Fruit fly (Drosophila melanogaster) whole organism, wandering third instar larva: ENCODE measurements around the gene Cdc50.

Experiments
- Abd-B ChIP-seq: fragments of >200 bp; optimal IDR thresholded peaks from 2 replicates; lab custom pipeline; 2017; ENCODE audit warnings: missing biosample characterization, missing genetic modification characterization
- CrebA ChIP-seq: fragments of 200-800 bp; sonication (Bioruptor generic); optimal IDR thresholded peaks from 2 replicates; lab custom pipeline; 2016; ENCODE audit warnings: missing biosample characterization, mild to moderate bottlenecking, missing genetic modification characterization, borderline replicate concordance
- Dfd ChIP-seq: fragments of >200 bp; optimal IDR thresholded peaks from 2 replicates; lab custom pipeline; 2017; ENCODE audit warnings: missing biosample characterization, missing genetic modification characterization
- Dif ChIP-seq: fragments of 200-275, 200-300 bp; sonication (Bioruptor generic); optimal IDR thresholded peaks from 2 replicates; lab custom pipeline; 2018; ENCODE audit warnings: missing biosample characterization, missing genetic modification characterization; ENCODE audit not compliant: partially characterized antibody
- GATAd ChIP-seq: sonication (Bioruptor generic); optimal IDR thresholded peaks from 2 replicates; lab custom pipeline; 2016; ENCODE audit warnings: missing biosample characterization, missing genetic modification characterization
- HLH106 ChIP-seq: fragments of 200-800 bp; optimal IDR thresholded peaks from 3 replicates; lab custom pipeline; 2019; ENCODE audit warnings: missing biosample characterization, mild to moderate bottlenecking, missing genetic modification characterization, moderate library complexity
- Hnf4 ChIP-seq: fragments of 200-800 bp; sonication (Bioruptor generic); optimal IDR thresholded peaks from 2 replicates; lab custom pipeline; 2016; ENCODE audit warnings: missing biosample characterization, mild to moderate bottlenecking, missing genetic modification characterization
- Hr83 ChIP-seq: fragments of 200-300 bp; sonication (Bioruptor generic); optimal IDR thresholded peaks from 2 replicates; lab custom pipeline; 2016; ENCODE audit warnings: missing biosample characterization, mild to moderate bottlenecking, missing genetic modification characterization, moderate library complexity; ENCODE audit not compliant: poor library complexity, severe bottlenecking
- Jra ChIP-seq: sonication (Bioruptor generic); optimal IDR thresholded peaks from 2 replicates; lab custom pipeline; 2016; ENCODE audit warnings: missing biosample characterization, missing genetic modification characterization
- Mio ChIP-seq: sonication (Bioruptor generic); optimal IDR thresholded peaks from 2 replicates; lab custom pipeline; 2016; ENCODE audit warnings: missing biosample characterization, missing genetic modification characterization
- OdsH ChIP-seq: fragments of 200-800 bp; sonication (Bioruptor generic); optimal IDR thresholded peaks from 2 replicates; lab custom pipeline; 2016; ENCODE audit warnings: missing biosample characterization, mild to moderate bottlenecking, missing genetic modification characterization
- Rel ChIP-seq, 2 experiments: fragments of 200-800 bp; sonication (Bioruptor generic) in 1 of 2; optimal IDR thresholded peaks; 2 replicates in 1 of 2; 3 replicates in 1 of 2; lab custom pipeline; 2016 to 2019; ENCODE audit warnings: mild to moderate bottlenecking in 2 of 2, missing biosample characterization in 2 of 2, missing genetic modification characterization in 2 of 2, moderate library complexity in 1 of 2
- Sp1 ChIP-seq: fragments of 200-800 bp; sonication (Bioruptor generic); optimal IDR thresholded peaks from 3 replicates; lab custom pipeline; 2019; ENCODE audit warnings: missing biosample characterization, mild to moderate bottlenecking, missing genetic modification characterization, moderate library complexity
- Vsx2 ChIP-seq: fragments of 200-300, 225-300 bp; sonication (Bioruptor generic); optimal IDR thresholded peaks from 2 replicates; lab custom pipeline; 2018; ENCODE audit warnings: missing biosample characterization, missing genetic modification characterization; ENCODE audit not compliant: partially characterized antibody
- br ChIP-seq: fragments of 200-800 bp; sonication (Bioruptor generic); optimal IDR thresholded peaks from 2 replicates; lab custom pipeline; 2016; ENCODE audit warnings: missing biosample characterization, missing genetic modification characterization
- brk ChIP-seq: fragments of 200-800 bp; sonication (Bioruptor generic); optimal IDR thresholded peaks from 2 replicates; lab custom pipeline; 2016; ENCODE audit warnings: missing biosample characterization, mild to moderate bottlenecking, missing genetic modification characterization
- dl ChIP-seq, 2 experiments: fragments of 175-275, 200-275 bp in 1 of 2; fragments of 200-275 bp in 1 of 2; sonication (Bioruptor generic); optimal IDR thresholded peaks; lab custom pipeline; 2018; ENCODE audit warnings: mild to moderate bottlenecking in 2 of 2, missing biosample characterization in 2 of 2, missing genetic modification characterization in 2 of 2, moderate library complexity in 2 of 2; ENCODE audit not compliant: partially characterized antibody in 2 of 2, insufficient read depth in 1 of 2
- dsf ChIP-seq: sonication (Bioruptor generic); optimal IDR thresholded peaks from 2 replicates; lab custom pipeline; 2016; ENCODE audit warnings: missing biosample characterization, missing genetic modification characterization, borderline replicate concordance
- foxo ChIP-seq, 2 experiments: fragments of 200-800 bp; sonication (Bioruptor generic); optimal IDR thresholded peaks; 2 replicates in 1 of 2; 3 replicates in 1 of 2; lab custom pipeline; 2016 to 2017; ENCODE audit warnings: missing biosample characterization in 2 of 2, missing genetic modification characterization in 2 of 2
- fru ChIP-seq: fragments of 200-800 bp; sonication (Bioruptor generic); optimal IDR thresholded peaks from 3 replicates; lab custom pipeline; 2016; ENCODE audit warnings: missing biosample characterization, mild to moderate bottlenecking, missing genetic modification characterization
- h ChIP-seq: fragments of 200-800 bp; sonication (Bioruptor generic); optimal IDR thresholded peaks from 3 replicates; lab custom pipeline; 2016; ENCODE audit warnings: missing biosample characterization, mild to moderate bottlenecking, missing genetic modification characterization
- jim ChIP-seq: fragments of 175-275, 200-325 bp; sonication (Bioruptor generic); optimal IDR thresholded peaks from 2 replicates; lab custom pipeline; 2016; ENCODE audit warnings: missing biosample characterization, mild to moderate bottlenecking, missing genetic modification characterization
- lola ChIP-seq: fragments of >200 bp; optimal IDR thresholded peaks from 2 replicates; lab custom pipeline; 2017; ENCODE audit warnings: missing biosample characterization, missing genetic modification characterization
- pan ChIP-seq: fragments of >200 bp; optimal IDR thresholded peaks from 2 replicates; lab custom pipeline; 2017
- psq ChIP-seq: fragments of 200-800 bp; sonication (Bioruptor generic); optimal IDR thresholded peaks from 3 replicates; lab custom pipeline; 2017; ENCODE audit warnings: missing biosample characterization, mild to moderate bottlenecking, missing genetic modification characterization, moderate library complexity
- sage ChIP-seq: fragments of 200-800 bp; sonication (Bioruptor generic); optimal IDR thresholded peaks from 2 replicates; lab custom pipeline; 2016; ENCODE audit warnings: missing biosample characterization, mild to moderate bottlenecking, missing genetic modification characterization
- sv ChIP-seq: fragments of 200-800 bp; sonication (Bioruptor generic); optimal IDR thresholded peaks from 3 replicates; lab custom pipeline; 2016; ENCODE audit warnings: missing biosample characterization, missing genetic modification characterization
- tai ChIP-seq: sonication (Bioruptor generic); optimal IDR thresholded peaks from 2 replicates; lab custom pipeline; 2016; ENCODE audit warnings: missing biosample characterization, missing genetic modification characterization
- woc ChIP-seq: sonication (Bioruptor generic); optimal IDR thresholded peaks from 2 replicates; lab custom pipeline; 2016; ENCODE audit warnings: missing biosample characterization, mild to moderate bottlenecking, missing genetic modification characterization

Gene Cdc50

DNA sequence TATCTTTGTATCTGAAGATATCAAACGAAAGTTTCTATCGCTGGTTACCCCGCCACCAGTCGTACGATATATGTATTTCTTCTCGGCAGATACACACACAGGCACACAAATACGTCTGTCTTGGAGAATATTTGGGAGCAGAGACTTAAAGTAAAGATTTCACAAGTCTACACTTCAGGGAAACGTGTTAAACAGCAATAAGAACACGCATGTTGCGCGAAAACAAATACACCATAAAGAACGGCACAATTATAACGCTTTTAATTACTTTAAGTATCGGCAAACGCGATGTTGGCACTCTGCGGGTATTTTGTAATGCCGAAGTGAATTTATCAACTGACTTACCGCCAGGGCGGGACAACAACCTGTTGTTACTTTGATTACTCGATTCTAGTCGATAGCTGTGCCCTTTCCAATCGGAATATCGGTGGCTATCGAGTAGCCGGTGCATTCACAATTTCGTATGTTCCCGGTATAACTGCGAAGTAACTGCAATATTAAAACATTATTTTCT, 19.1 kb downstream of the Cdc50 start, which contains the start of gene AnxB11:
Gene AnxB11, minus strand, starts transcription at position 367 of the 514 bp plus-strand sequence.
- TF ChIP-seq OdsH (GFP tag; lab: Kevin White, UChicago), result peak; percentile 2
- no peak for TF ChIP-seq Rel (GFP tag; optimal IDR thresholded peaks at IDR 0.05; lab: Kevin White, UChicago)
- peak; percentile 40 for TF ChIP-seq Rel (tag; optimal IDR thresholded peaks at IDR 0.05; lab: Kevin White, UChicago)
- no peak for TF ChIP-seq Dif (GFP tag; lab: Kevin White, UChicago)
- TF ChIP-seq Vsx2 (GFP tag; lab: Kevin White, UChicago), result no peak
- TF ChIP-seq br (GFP tag; lab: Kevin White, UChicago), result no peak
- no peak for TF ChIP-seq CrebA
- TF ChIP-seq Jra, result peak; percentile 6

DNA sequence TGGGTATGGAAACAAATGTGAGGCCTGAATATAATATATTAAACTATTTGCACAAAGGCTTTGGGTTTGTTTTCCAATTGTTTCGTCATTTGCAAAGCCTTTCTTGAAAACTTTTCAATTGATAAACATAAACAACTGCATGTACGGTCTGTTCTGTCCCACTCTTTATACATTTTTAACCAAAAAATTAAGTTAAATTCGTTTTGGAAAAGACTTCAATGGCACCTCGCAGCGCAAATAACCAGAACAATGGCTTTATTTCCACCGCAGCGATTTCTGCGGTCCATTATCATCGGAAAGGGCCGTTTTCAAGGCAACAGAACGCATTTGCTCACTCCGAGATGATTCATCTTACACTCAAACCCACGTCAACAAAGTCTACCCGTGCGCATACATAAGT, 20.2 kb downstream of the Cdc50 start:
- TF ChIP-seq dsf (GFP tag; lab: Kevin White, UChicago), result no peak
- no peak for TF ChIP-seq psq (GFP tag; lab: Kevin White, UChicago)
- no peak for TF ChIP-seq sage (GFP tag; lab: Kevin White, UChicago)
- TF ChIP-seq tai (GFP tag; lab: Kevin White, UChicago), result no peak
- no peak for TF ChIP-seq br (GFP tag; lab: Kevin White, UChicago)
- TF ChIP-seq Mio (GFP tag; lab: Kevin White, UChicago), result no peak
- TF ChIP-seq Dfd (GFP tag; lab: Kevin White, UChicago), result no peak
- no peak for TF ChIP-seq Rel (GFP tag; optimal IDR thresholded peaks at IDR 0.05; lab: Kevin White, UChicago)
- TF ChIP-seq Rel (tag; optimal IDR thresholded peaks at IDR 0.05; lab: Kevin White, UChicago), result no peak

DNA sequence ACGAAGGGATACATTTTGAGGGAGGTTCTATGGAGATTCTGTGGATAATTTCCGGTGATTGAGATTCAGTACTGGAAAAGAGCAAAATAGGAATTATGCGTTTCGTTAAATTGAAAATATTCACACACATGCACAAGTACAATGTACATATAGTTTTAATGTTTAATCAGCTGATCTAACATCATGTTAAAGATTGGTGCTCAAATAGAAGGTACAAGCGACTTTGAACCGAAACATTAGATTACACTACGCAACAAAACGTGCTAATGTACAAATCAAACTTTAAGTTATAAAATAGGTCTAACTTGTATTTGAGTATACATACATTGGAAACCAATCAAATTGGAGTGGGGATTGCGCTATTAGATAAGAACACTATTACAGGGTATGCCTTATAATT, 21.0 kb downstream of the Cdc50 start:
- TF ChIP-seq psq (GFP tag; lab: Kevin White, UChicago), result no peak
- TF ChIP-seq Jra, result no peak
- TF ChIP-seq dl (GFP tag; optimal IDR thresholded peaks at IDR 0.05; lab: Kevin White, UChicago; ENCODE audit: insufficient read depth in 1 of 2, partially characterized antibody in 2 of 2), result no peak
- TF ChIP-seq Dfd (GFP tag; lab: Kevin White, UChicago), result no peak
- no peak for TF ChIP-seq Hnf4
- TF ChIP-seq dsf (GFP tag; lab: Kevin White, UChicago), result no peak
- TF ChIP-seq tai (GFP tag; lab: Kevin White, UChicago), result no peak
- TF ChIP-seq Hr83 (GFP tag; lab: Kevin White, UChicago), result no peak
- TF ChIP-seq sage (GFP tag; lab: Kevin White, UChicago), result no peak
- no peak for TF ChIP-seq GATAd (GFP tag; lab: Kevin White, UChicago)
- no peak for TF ChIP-seq Dif (GFP tag; lab: Kevin White, UChicago)
- no peak for TF ChIP-seq brk (GFP tag; lab: Kevin White, UChicago)
- no peak for TF ChIP-seq lola (GFP tag; lab: Kevin White, UChicago)

DNA sequence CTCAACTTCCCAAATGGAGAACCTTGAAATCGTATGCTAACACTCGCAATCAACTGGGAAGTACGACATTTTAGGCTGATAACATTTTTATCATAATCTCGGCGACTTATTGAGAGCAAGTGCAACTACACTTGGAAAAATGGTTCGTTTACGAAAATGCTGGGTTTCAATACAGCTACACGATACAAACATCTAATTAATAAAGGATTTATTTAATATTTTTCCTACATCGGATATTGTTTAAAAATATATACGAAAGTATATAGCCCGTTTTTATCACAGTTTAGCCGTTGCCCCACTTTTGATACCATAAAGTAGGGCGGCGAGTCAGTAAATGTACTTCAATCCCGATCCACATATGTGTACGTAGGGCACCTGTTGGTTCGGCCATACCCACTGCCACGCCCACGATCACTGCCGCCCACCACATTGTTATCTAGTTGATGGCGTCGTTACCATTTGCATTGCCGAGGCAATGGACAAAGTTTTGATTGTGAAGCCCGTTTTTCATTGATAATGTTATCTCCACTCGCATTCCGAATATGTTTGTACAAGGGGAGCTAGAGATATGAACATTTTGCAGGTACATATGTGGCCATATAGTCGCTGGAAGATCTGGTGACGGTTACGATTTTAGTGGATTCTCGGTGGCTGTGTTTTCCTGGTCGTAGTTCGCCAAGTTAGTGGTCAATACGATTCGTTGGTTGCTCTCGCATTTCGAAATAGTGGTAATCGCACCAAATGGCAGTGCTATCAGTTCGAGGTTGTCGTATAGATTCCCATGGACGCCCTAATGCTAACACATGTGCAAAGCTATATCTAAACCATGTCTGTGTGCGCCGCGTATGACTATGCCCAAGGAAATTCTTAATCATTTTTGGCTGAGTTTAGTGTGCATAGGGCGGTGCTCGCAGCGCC, 26.4 kb downstream of the Cdc50 start, which contains the start of gene Traf-like:
Gene Traf-like, plus strand, starts transcription at position 596 of the 918 bp plus-strand sequence.
- TF ChIP-seq Rel (GFP tag; optimal IDR thresholded peaks at IDR 0.05; lab: Kevin White, UChicago) (no peak), Rel (tag; optimal IDR thresholded peaks at IDR 0.05; lab: Kevin White, UChicago) (peak; percentile 72), Dfd (GFP tag; lab: Kevin White, UChicago) (no peak), pan (lab: Kevin White, UChicago) (no peak), foxo (GFP tag; optimal IDR thresholded peaks at IDR 0.05; lab: Kevin White, UChicago) (peak in 1 of 2 experiments; percentile 48), Dif (GFP tag; lab: Kevin White, UChicago) (peak; percentile 47), fru (GFP tag; lab: Kevin White, UChicago) (peak; percentile 34), HLH106 (tag; lab: Kevin White, UChicago) (peak; percentile 9), h (GFP tag; lab: Kevin White, UChicago) (peak; percentile 24)

DNA sequence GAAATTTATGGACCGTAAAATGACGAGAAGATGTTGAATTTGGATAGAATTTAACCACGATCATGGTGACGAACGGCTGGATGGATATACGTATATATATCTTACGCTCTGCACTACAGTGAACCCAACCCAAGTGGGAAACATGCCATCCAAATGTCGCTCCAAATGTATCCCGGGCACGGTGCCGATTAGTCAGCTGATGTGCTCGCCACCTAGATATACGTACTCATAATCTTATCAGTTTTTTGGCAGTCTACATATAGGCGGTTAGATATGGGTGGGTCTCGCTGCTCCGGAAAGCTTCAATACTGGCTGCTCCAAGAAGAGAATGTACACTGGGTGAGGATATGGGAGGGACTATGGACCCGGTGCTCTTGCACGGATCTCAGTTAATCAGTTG, 35.0 kb downstream of the Cdc50 start:
- TF ChIP-seq Mio (GFP tag; lab: Kevin White, UChicago), result no peak
- no peak for TF ChIP-seq lola (GFP tag; lab: Kevin White, UChicago)
- TF ChIP-seq dsf (GFP tag; lab: Kevin White, UChicago), result no peak
- TF ChIP-seq woc (GFP tag; lab: Kevin White, UChicago), result no peak
- TF ChIP-seq Vsx2 (GFP tag; lab: Kevin White, UChicago), result no peak
- no peak for TF ChIP-seq Abd-B
- no peak for TF ChIP-seq Sp1 (GFP tag; lab: Kevin White, UChicago)
- TF ChIP-seq Dfd (GFP tag; lab: Kevin White, UChicago), result no peak
- TF ChIP-seq jim (GFP tag; lab: Kevin White, UChicago), result no peak
- no peak for TF ChIP-seq foxo (GFP tag; optimal IDR thresholded peaks at IDR 0.05; lab: Kevin White, UChicago)
- TF ChIP-seq GATAd (GFP tag; lab: Kevin White, UChicago), result no peak
- TF ChIP-seq HLH106 (tag; lab: Kevin White, UChicago), result no peak
- no peak for TF ChIP-seq h (GFP tag; lab: Kevin White, UChicago)
- no peak for TF ChIP-seq sv
- no peak for TF ChIP-seq pan (lab: Kevin White, UChicago)
- TF ChIP-seq, all 38 proteins: peak for 0
